Worm (Caenorhabditis elegans) whole organism, mixed stage, embryonic: Measurements from ENCODE around the gene taf-12.

Source experiments
- elt-1 ChIP-seq: sonication (generic microtip); optimal IDR thresholded peaks from 2 replicates; lab custom pipeline; 2017; ENCODE audit warnings: missing genetic modification characterization, mild to moderate bottlenecking, missing compliant biosample characterization, antibody characterized with exemption, moderate library complexity, borderline replicate concordance; ENCODE audit not compliant: insufficient read depth
- ham-2 ChIP-seq: fragments of 200-800 bp; sonication (Bioruptor generic); optimal IDR thresholded peaks from 2 replicates; lab custom pipeline; 2018; ENCODE audit warnings: mild to moderate bottlenecking, missing genetic modification characterization, missing compliant biosample characterization
- lin-13 ChIP-seq: fragments of 150-350 bp; optimal IDR thresholded peaks from 2 replicates; lab custom pipeline; 2014; ENCODE audit warnings: missing biosample characterization, missing genetic modification characterization
- lsy-2 ChIP-seq: fragments of 150-350 bp; optimal IDR thresholded peaks from 2 replicates; lab custom pipeline; 2014; ENCODE audit warnings: missing biosample characterization, missing genetic modification characterization
- mep-1 ChIP-seq: fragments of 150-350 bp; optimal IDR thresholded peaks from 2 replicates; lab custom pipeline; 2017; ENCODE audit warnings: missing biosample characterization, missing genetic modification reagents, missing genetic modification characterization, inconsistent platforms
- mls-2 ChIP-seq: sonication (generic microtip); optimal IDR thresholded peaks from 2 replicates; lab custom pipeline; 2016; ENCODE audit warnings: mild to moderate bottlenecking, missing genetic modification characterization, moderate library complexity, missing compliant biosample characterization
- nhr-237 ChIP-seq: fragments of 150-350 bp; optimal IDR thresholded peaks from 2 replicates; lab custom pipeline; 2014; ENCODE audit warnings: missing biosample characterization, missing genetic modification characterization
- snpc-4 ChIP-seq: fragments of 150-350 bp; optimal IDR thresholded peaks from 2 replicates; lab custom pipeline; 2014; ENCODE audit warnings: missing biosample characterization, missing genetic modification characterization

DNA sequence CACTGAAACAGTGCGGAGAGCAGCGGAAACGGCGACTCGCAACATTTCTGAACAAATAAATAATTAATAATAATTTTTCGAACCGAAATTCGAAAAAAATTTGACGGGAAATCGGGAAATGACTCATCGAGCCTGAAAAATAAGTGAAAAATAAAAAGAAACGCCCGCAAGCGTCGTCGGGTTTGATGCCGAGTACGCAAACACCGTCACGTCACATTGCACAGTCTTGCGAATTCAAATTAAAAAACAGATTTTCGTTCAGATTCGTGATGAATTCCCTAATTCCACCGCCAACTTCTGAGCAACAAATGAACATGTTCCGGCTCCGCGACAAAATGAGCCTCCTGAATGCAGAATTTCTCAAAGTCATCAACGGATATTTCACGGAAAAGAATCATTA lies 46.6 kb upstream of the taf-12 start, which contains the start of the genes ndab-1 and npp-16:
- no peak for TF ChIP-seq mep-1
- no peak for TF ChIP-seq lin-13 (tag; lab: Kevin White, UChicago)
- no peak for TF ChIP-seq elt-1
- TF ChIP-seq ham-2 (GFP tag; lab: Kevin White, UChicago): no peak
- no peak for TF ChIP-seq snpc-4
- TF ChIP-seq mls-2: no peak
- TF ChIP-seq nhr-237: no peak
- no peak for TF ChIP-seq lsy-2 (tag; lab: Kevin White, UChicago)
